Worm (Caenorhabditis elegans): ENCODE data around the gene srt-50.

DNA sequence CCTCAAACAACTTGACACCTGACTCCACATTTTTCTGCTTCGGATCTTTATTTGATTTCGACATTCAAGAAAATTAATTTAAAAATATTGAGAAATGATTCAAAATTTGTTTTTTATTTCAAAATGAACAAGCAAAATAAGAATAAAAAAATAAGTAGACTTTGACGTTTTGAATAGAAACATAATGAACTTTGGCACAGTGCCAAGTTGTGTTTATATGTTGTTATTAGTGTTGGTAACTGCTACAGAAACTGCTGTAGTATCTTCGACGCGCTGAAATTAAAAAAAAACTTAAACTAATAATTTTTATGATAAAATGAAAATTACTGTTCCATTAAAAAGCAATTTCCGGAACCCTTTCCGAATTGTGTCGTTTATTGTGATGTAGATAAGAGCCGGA is 8.8 kb upstream of the srt-50 start, which contains the start of gene Y41E3.18:
- TF ChIP-seq hmbx-1 (tag; optimal IDR thresholded peaks at IDR 0.05) (no peak), ama-1 (optimal IDR thresholded peaks at IDR 0.05) (no peak), pes-1 (GFP tag; IDR thresholded peaks at IDR 0.05) (no peak), scrt-1 (GFP tag; IDR thresholded peaks at IDR 0.05) (no peak), flt-1 (GFP tag; IDR thresholded peaks at IDR 0.05) (no peak)
